Fruit fly (Drosophila melanogaster) whole organism, embryonic: ENCODE data around the gene mRF1.

Experiments
- Bteb2 ChIP-seq: fragments of 200-800 bp; sonication (Bioruptor generic); optimal IDR thresholded peaks from 2 replicates; lab custom pipeline; 2016; ENCODE audit warnings: missing biosample characterization, missing genetic modification characterization
- CG10366 ChIP-seq: fragments of 200-800 bp; sonication (Bioruptor generic); IDR thresholded peaks from 2 replicates; pipeline ENCODE4 v1.3.6; 2022; ENCODE audit warnings: missing biosample characterization, missing genetic modification characterization
- CG11560 ChIP-seq: fragments of 200-800 bp; sonication (Bioruptor generic); IDR thresholded peaks from 3 replicates; pipeline ENCODE4 v1.3.6; 2022; ENCODE audit warnings: missing biosample characterization, missing genetic modification characterization
- CG12104 ChIP-seq: fragments of 200-800 bp; sonication (Bioruptor generic); optimal IDR thresholded peaks from 3 replicates; lab custom pipeline; 2016; ENCODE audit warnings: missing biosample characterization, missing genetic modification characterization
- CG13894 ChIP-seq: fragments of 200-800 bp; sonication (Bioruptor generic); optimal IDR thresholded peaks from 3 replicates; lab custom pipeline; 2018; ENCODE audit warnings: missing biosample characterization, mild to moderate bottlenecking, missing genetic modification characterization, moderate library complexity
- CG15073 ChIP-seq: fragments of 200-800 bp; sonication (Bioruptor generic); optimal IDR thresholded peaks from 2 replicates; lab custom pipeline; 2016; ENCODE audit warnings: missing biosample characterization, missing genetic modification characterization
- CG17328 ChIP-seq: fragments of 200-800 bp; sonication (Bioruptor generic); IDR thresholded peaks from 2 replicates; pipeline ENCODE4 v1.3.6; 2022; ENCODE audit warnings: missing biosample characterization, missing genetic modification characterization
- CG2889 ChIP-seq: fragments of 200-800 bp; sonication (Bioruptor generic); IDR thresholded peaks from 3 replicates; pipeline ENCODE4 v1.3.6; 2022; ENCODE audit warnings: missing biosample characterization, missing genetic modification characterization
- CG31365 ChIP-seq: fragments of 200-800 bp; sonication (Bioruptor generic); optimal IDR thresholded peaks from 2 replicates; lab custom pipeline; 2018; ENCODE audit warnings: missing biosample characterization, mild to moderate bottlenecking, missing genetic modification characterization
- CG34224 ChIP-seq: fragments of 200-800 bp; sonication (Bioruptor generic); IDR thresholded peaks from 3 replicates; pipeline ENCODE4 v1.3.6; 2022; ENCODE audit warnings: missing biosample characterization, missing genetic modification characterization; ENCODE audit not compliant: partially characterized antibody
- CG4820 ChIP-seq: fragments of 200-800 bp; sonication (Bioruptor generic); optimal IDR thresholded peaks from 3 replicates; lab custom pipeline; 2016; ENCODE audit warnings: missing biosample characterization, missing genetic modification characterization
- CG6175 ChIP-seq: fragments of 200-800 bp; sonication (Bioruptor generic); IDR thresholded peaks from 3 replicates; pipeline ENCODE4 v1.3.6; 2022; ENCODE audit warnings: missing biosample characterization, missing genetic modification characterization
- CG6654 ChIP-seq: fragments of 200-800 bp; sonication (Bioruptor generic); optimal IDR thresholded peaks from 2 replicates; lab custom pipeline; 2017; ENCODE audit warnings: missing biosample characterization, mild to moderate bottlenecking, missing genetic modification characterization
- CG6689 ChIP-seq: fragments of 200-800 bp; sonication (Bioruptor generic); IDR thresholded peaks from 2 replicates; pipeline ENCODE4 v1.3.6; 2022; ENCODE audit warnings: missing biosample characterization, missing genetic modification characterization
- CG6854 ChIP-seq: fragments of 200-800 bp; sonication (Bioruptor generic); optimal IDR thresholded peaks from 3 replicates; lab custom pipeline; 2017; ENCODE audit warnings: missing biosample characterization, mild to moderate bottlenecking, missing genetic modification characterization
- CG7271 ChIP-seq: fragments of 200-800 bp; sonication (Bioruptor generic); optimal IDR thresholded peaks from 2 replicates; lab custom pipeline; 2018; ENCODE audit warnings: missing biosample characterization, mild to moderate bottlenecking, missing genetic modification characterization, moderate library complexity
- CG7357 ChIP-seq: fragments of 200-800 bp; sonication (Bioruptor generic); IDR thresholded peaks from 3 replicates; pipeline ENCODE4 v1.3.6; 2022; ENCODE audit warnings: missing biosample characterization, missing genetic modification characterization
- CG9817 ChIP-seq: fragments of 200-800 bp; sonication (Bioruptor generic); optimal IDR thresholded peaks from 2 replicates; lab custom pipeline; 2018; ENCODE audit warnings: missing biosample characterization, mild to moderate bottlenecking, missing genetic modification characterization, moderate library complexity
- D19A ChIP-seq: fragments of 200-800 bp; optimal IDR thresholded peaks from 3 replicates; lab custom pipeline; 2019; ENCODE audit warnings: missing biosample characterization, mild to moderate bottlenecking, missing genetic modification characterization, moderate library complexity
- Dbx ChIP-seq: fragments of 200-800 bp; sonication (Bioruptor generic); IDR thresholded peaks from 3 replicates; pipeline ENCODE4 v1.3.6; 2022; ENCODE audit warnings: missing biosample characterization, missing genetic modification characterization
- Kr ChIP-seq: fragments of 200-800 bp; sonication (Bioruptor generic); optimal IDR thresholded peaks from 2 replicates; lab custom pipeline; 2017; ENCODE audit warnings: missing biosample characterization, mild to moderate bottlenecking, missing genetic modification characterization
- Mes4 ChIP-seq: fragments of 200-800 bp; sonication (Bioruptor generic); optimal IDR thresholded peaks from 2 replicates; lab custom pipeline; 2016; ENCODE audit warnings: missing biosample characterization, missing genetic modification characterization
- Mrtf ChIP-seq: fragments of 200-800 bp; sonication (Bioruptor generic); IDR thresholded peaks from 3 replicates; pipeline ENCODE4 v1.3.6; 2022; ENCODE audit warnings: missing biosample characterization, missing genetic modification characterization
- Myb ChIP-seq: fragments of 200-800 bp; sonication (Bioruptor generic); optimal IDR thresholded peaks from 2 replicates; lab custom pipeline; 2016; ENCODE audit warnings: missing biosample characterization, missing genetic modification characterization
- NC2α ChIP-seq: fragments of 200-800 bp; sonication (Bioruptor generic); optimal IDR thresholded peaks from 2 replicates; lab custom pipeline; 2016; ENCODE audit warnings: missing biosample characterization, missing genetic modification characterization
- NfI ChIP-seq: fragments of 200-800 bp; sonication (Bioruptor generic); optimal IDR thresholded peaks from 3 replicates; lab custom pipeline; 2018; ENCODE audit warnings: missing biosample characterization, mild to moderate bottlenecking, missing genetic modification characterization, moderate library complexity
- Spps ChIP-seq: fragments of 200-800 bp; sonication (Bioruptor generic); optimal IDR thresholded peaks from 2 replicates; lab custom pipeline; 2018; ENCODE audit warnings: missing biosample characterization, mild to moderate bottlenecking, missing genetic modification characterization
- ase ChIP-seq: fragments of 200-800 bp; sonication (Bioruptor generic); IDR thresholded peaks from 3 replicates; pipeline ENCODE4 v1.3.6; 2022; ENCODE audit warnings: missing biosample characterization, missing genetic modification characterization
- bowl ChIP-seq: fragments of 200-800 bp; sonication (Bioruptor generic); IDR thresholded peaks from 2 replicates; pipeline ENCODE4 v1.3.6; 2022; ENCODE audit warnings: missing biosample characterization, missing genetic modification characterization
- corto ChIP-seq: fragments of 200-800 bp; sonication (Bioruptor generic); optimal IDR thresholded peaks from 2 replicates; lab custom pipeline; 2016; ENCODE audit warnings: missing biosample characterization, mild to moderate bottlenecking, missing genetic modification characterization, moderate library complexity
- danr ChIP-seq: fragments of 200-800 bp; sonication (Bioruptor generic); IDR thresholded peaks from 2 replicates; pipeline ENCODE4 v1.3.6; 2022; ENCODE audit warnings: missing biosample characterization, missing genetic modification characterization
- dati ChIP-seq: fragments of 200-800 bp; sonication (Bioruptor generic); IDR thresholded peaks from 2 replicates; pipeline ENCODE4 v1.3.6; 2022; ENCODE audit warnings: missing biosample characterization, missing genetic modification characterization
- dysf ChIP-seq: fragments of 200-800 bp; sonication (Bioruptor generic); IDR thresholded peaks from 3 replicates; pipeline ENCODE4 v1.3.6; 2022; ENCODE audit warnings: missing biosample characterization, missing genetic modification characterization
- gsb ChIP-seq: fragments of 200-800 bp; sonication (Bioruptor generic); IDR thresholded peaks from 2 replicates; pipeline ENCODE4 v1.3.6; 2022; ENCODE audit warnings: missing biosample characterization, missing genetic modification characterization
- insv ChIP-seq, 2 experiments: fragments of 200-800 bp; sonication (Bioruptor generic); optimal IDR thresholded peaks; 3 replicates each; lab custom pipeline; 2016 to 2018; ENCODE audit warnings: missing biosample characterization in 2 of 2, missing genetic modification characterization in 2 of 2
- lilli ChIP-seq: fragments of 200-800 bp; sonication (Bioruptor generic); optimal IDR thresholded peaks from 3 replicates; lab custom pipeline; 2016; ENCODE audit warnings: missing biosample characterization, missing genetic modification characterization
- luna ChIP-seq: fragments of 200-800 bp; sonication (Bioruptor generic); optimal IDR thresholded peaks from 2 replicates; lab custom pipeline; 2016; ENCODE audit warnings: missing biosample characterization, missing genetic modification characterization
- mirr ChIP-seq: fragments of 200-800 bp; sonication (Bioruptor generic); optimal IDR thresholded peaks from 3 replicates; lab custom pipeline; 2018; ENCODE audit warnings: missing biosample characterization, mild to moderate bottlenecking, missing genetic modification characterization
- nerfin-2 ChIP-seq: fragments of 200-800 bp; sonication (Bioruptor generic); IDR thresholded peaks from 2 replicates; pipeline ENCODE4 v1.3.6; 2022; ENCODE audit warnings: missing biosample characterization, missing genetic modification characterization; ENCODE audit not compliant: partially characterized antibody
- phol ChIP-seq: fragments of 200-800 bp; sonication (Bioruptor generic); optimal IDR thresholded peaks from 3 replicates; lab custom pipeline; 2018; ENCODE audit warnings: missing biosample characterization, mild to moderate bottlenecking, missing genetic modification characterization, moderate library complexity
- prd ChIP-seq, 3 experiments: fragments of >200 bp in 2 of 3; fragments of 200-800 bp in 1 of 3; sonication (Bioruptor generic) in 1 of 3; optimal IDR thresholded peaks in 2 of 3; IDR thresholded peaks in 1 of 3; 2 replicates in 2 of 3; 3 replicates in 1 of 3; pipeline versions ENCODE4 v1.3.6 to Lab custom; 2017 to 2022; ENCODE audit warnings: missing biosample characterization in 1 of 3, missing genetic modification characterization in 1 of 3
- pros ChIP-seq: fragments of 200-800 bp; sonication (Bioruptor generic); optimal IDR thresholded peaks from 3 replicates; lab custom pipeline; 2019; ENCODE audit warnings: missing biosample characterization, mild to moderate bottlenecking, missing genetic modification characterization, moderate library complexity
- salm ChIP-seq: fragments of 200-800 bp; sonication (Bioruptor generic); optimal IDR thresholded peaks from 2 replicates; lab custom pipeline; 2018; ENCODE audit warnings: missing biosample characterization, mild to moderate bottlenecking, missing genetic modification characterization
- sc ChIP-seq, 3 experiments: fragments of >200 bp in 2 of 3; fragments of 200-800 bp in 1 of 3; sonication (Bioruptor generic) in 1 of 3; optimal IDR thresholded peaks; 2 replicates in 2 of 3; 3 replicates in 1 of 3; lab custom pipeline; 2017; ENCODE audit warnings: mild to moderate bottlenecking in 1 of 3, missing biosample characterization in 1 of 3, missing genetic modification characterization in 1 of 3, missing genetic modification reagents in 1 of 3
- stwl ChIP-seq: fragments of 200-800 bp; sonication (Bioruptor generic); optimal IDR thresholded peaks from 3 replicates; lab custom pipeline; 2018; ENCODE audit warnings: missing biosample characterization, mild to moderate bottlenecking, missing genetic modification characterization, moderate library complexity
- tgo ChIP-seq: fragments of 200-800 bp; sonication (Bioruptor generic); IDR thresholded peaks from 3 replicates; pipeline ENCODE4 v1.3.6; 2022; ENCODE audit warnings: missing biosample characterization, missing genetic modification characterization
- tin ChIP-seq: fragments of 200-800 bp; sonication (Bioruptor generic); optimal IDR thresholded peaks from 3 replicates; lab custom pipeline; 2016; ENCODE audit warnings: missing biosample characterization, missing genetic modification characterization
- toy ChIP-seq: fragments of 200-800 bp; sonication (Bioruptor generic); IDR thresholded peaks from 2 replicates; pipeline ENCODE4 v1.3.6; 2022; ENCODE audit warnings: missing biosample characterization, missing genetic modification characterization
- unc-4 ChIP-seq: fragments of 200-800 bp; sonication (Bioruptor generic); IDR thresholded peaks from 2 replicates; pipeline ENCODE4 v1.3.6; 2022; ENCODE audit warnings: missing biosample characterization, missing genetic modification characterization; ENCODE audit not compliant: partially characterized antibody

The mRF1 gene

DNA sequence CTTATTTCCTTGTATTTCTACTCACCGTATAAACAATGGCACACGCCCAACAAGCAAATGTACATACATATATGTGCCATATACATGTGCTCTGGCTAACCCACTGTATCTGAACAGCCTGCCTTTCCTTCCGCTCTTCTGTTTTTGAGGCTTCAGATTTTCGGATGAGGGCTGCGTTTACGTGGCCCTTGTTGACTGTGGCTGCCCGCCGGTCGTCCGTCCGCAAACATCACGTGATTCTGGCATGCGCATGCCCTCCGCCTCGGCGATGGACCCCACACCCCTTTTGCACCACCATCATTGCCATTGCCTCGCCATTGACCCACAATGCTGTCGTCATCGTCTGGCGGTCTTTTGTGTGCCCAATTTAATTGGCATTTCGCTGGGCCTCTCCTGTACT lies 14.5 kb upstream of the mRF1 start (continued):
- TF ChIP-seq salm (tag; lab: Kevin White, UChicago): no peak
- TF ChIP-seq lilli (GFP tag; lab: Kevin White, UChicago): no peak
- no peak for TF ChIP-seq CG6689
- TF ChIP-seq Bteb2 (GFP tag; lab: Kevin White, UChicago): no peak
- TF ChIP-seq CG31365 (tag; lab: Kevin White, UChicago): peak; percentile 41
- no peak for TF ChIP-seq Mrtf (GFP tag; lab: Robert Waterston, UW)
- TF ChIP-seq CG7271 (tag; lab: Kevin White, UChicago): no peak
- TF ChIP-seq prd (optimal IDR thresholded peaks at IDR 0.05; lab: Kevin White, UChicago): no peak
- TF ChIP-seq prd (GFP tag; IDR thresholded peaks at IDR 0.05; lab: Robert Waterston, UW): no peak
- TF ChIP-seq corto (GFP tag; lab: Kevin White, UChicago): no peak
- TF ChIP-seq gsb (GFP tag; lab: Robert Waterston, UW): no peak
- TF ChIP-seq Dbx (GFP tag; lab: Robert Waterston, UW): peak; percentile 58; the same call in 1 of the 3 replicates
- TF ChIP-seq phol: no peak
- TF ChIP-seq CG13894 (tag; lab: Kevin White, UChicago): peak; percentile 93
- TF ChIP-seq pros (GFP tag; lab: Kevin White, UChicago): peak; percentile 45
- peak; percentile 63 for TF ChIP-seq CG6854
- no peak for TF ChIP-seq Spps (tag; lab: Kevin White, UChicago)
- no peak for TF ChIP-seq tin (GFP tag; lab: Kevin White, UChicago)
- no peak for TF ChIP-seq Kr (GFP tag; lab: Kevin White, UChicago)
- no peak for TF ChIP-seq CG9817 (tag; lab: Kevin White, UChicago)
- peak; percentile 71 for TF ChIP-seq mirr (GFP tag; lab: Kevin White, UChicago)
- no peak for TF ChIP-seq dati (GFP tag; lab: Robert Waterston, UW)
- no peak for TF ChIP-seq nerfin-2 (GFP tag; lab: Robert Waterston, UW)
- no peak for TF ChIP-seq danr (GFP tag; lab: Robert Waterston, UW)
- no peak for TF ChIP-seq Mes4
- TF ChIP-seq CG11560 (tag; lab: Robert Waterston, UW): no peak
- no peak for TF ChIP-seq tgo
- no peak for TF ChIP-seq CG2889 (GFP tag; lab: Robert Waterston, UW)
- peak; percentile 17 for TF ChIP-seq NC2α (GFP tag; lab: Kevin White, UChicago)
- TF ChIP-seq sc (optimal IDR thresholded peaks at IDR 0.05; lab: Kevin White, UChicago): no peak
- no peak for TF ChIP-seq sc (GFP tag; optimal IDR thresholded peaks at IDR 0.05; lab: Kevin White, UChicago)
- TF ChIP-seq CG6654 (GFP tag; lab: Kevin White, UChicago): no peak
- no peak for TF ChIP-seq CG6175 (GFP tag; lab: Robert Waterston, UW)
- TF ChIP-seq CG34224: peak; percentile 29; the same call in 1 of the 3 replicates
- TF ChIP-seq insv (GFP tag; optimal IDR thresholded peaks at IDR 0.05; lab: Kevin White, UChicago): no peak
- TF ChIP-seq CG12104: no peak
- no peak for TF ChIP-seq CG7357 (GFP tag; lab: Robert Waterston, UW)
- TF ChIP-seq CG10366 (GFP tag; lab: Robert Waterston, UW): no peak
- TF ChIP-seq NfI (GFP tag; lab: Kevin White, UChicago): peak; percentile 19
- TF ChIP-seq Myb (GFP tag; lab: Kevin White, UChicago): no peak
- TF ChIP-seq luna (GFP tag; lab: Kevin White, UChicago): no peak
- TF ChIP-seq CG15073: no peak
- TF ChIP-seq ase: no peak
- no peak for TF ChIP-seq CG4820 (GFP tag; lab: Kevin White, UChicago)
- TF ChIP-seq bowl: 0 out of 2 replicates have a peak, but pooled peaks have one; percentile 24
- peak; percentile 29; the same call in 1 of the 3 replicates for TF ChIP-seq dysf (GFP tag; lab: Robert Waterston, UW)
- TF ChIP-seq toy (GFP tag; lab: Robert Waterston, UW): no peak
- TF ChIP-seq unc-4 (GFP tag; lab: Robert Waterston, UW): no peak
- TF ChIP-seq stwl (tag; lab: Kevin White, UChicago): no peak
- TF ChIP-seq D19A (tag; lab: Kevin White, UChicago): no peak
- peak; percentile 52; the same call in 1 of the 2 replicates for TF ChIP-seq CG17328 (GFP tag; lab: Robert Waterston, UW)
